Worm (Caenorhabditis elegans) whole organism, L1 larva: ENCODE data around the gene F41G3.18.
A peak's percentile ranks its signal among the peaks of the same experiment; 100 is the strongest.

Source experiments
- C16A3.4 ChIP-seq: fragments of 150-350 bp; optimal IDR thresholded peaks from 2 replicates; lab custom pipeline; 2014; ENCODE audit warnings: missing biosample characterization, missing genetic modification characterization
- C34B4.2 ChIP-seq: sonication (generic microtip); optimal IDR thresholded peaks from 2 replicates; lab custom pipeline; 2017; ENCODE audit warnings: mild to moderate bottlenecking, missing genetic modification characterization, missing compliant biosample characterization
- F16B12.6 ChIP-seq: fragments of 150-350 bp; optimal IDR thresholded peaks from 2 replicates; lab custom pipeline; 2014; ENCODE audit warnings: missing biosample characterization, missing genetic modification characterization
- aha-1 ChIP-seq: fragments of 150-350 bp; optimal IDR thresholded peaks from 2 replicates; lab custom pipeline; 2014; ENCODE audit warnings: missing biosample characterization, missing genetic modification characterization
- alr-1 ChIP-seq: fragments of 200-800 bp; sonication (Bioruptor generic); optimal IDR thresholded peaks from 2 replicates; lab custom pipeline; 2018; ENCODE audit warnings: borderline replicate concordance, mild to moderate bottlenecking, missing genetic modification characterization, missing compliant biosample characterization
- aly-2 ChIP-seq: fragments of 150-350 bp; optimal IDR thresholded peaks from 2 replicates; lab custom pipeline; 2014; ENCODE audit warnings: missing biosample characterization, missing genetic modification characterization
- ama-1 ChIP-seq: fragments of 150-350 bp; optimal IDR thresholded peaks from 2 replicates; lab custom pipeline; 2014
- ceh-82 ChIP-seq, 3 experiments: fragments of 150-350 bp in 1 of 3; sonication (generic microtip) in 2 of 3; optimal IDR thresholded peaks; 2 replicates each; lab custom pipeline; 2014 to 2017; ENCODE audit warnings: missing biosample characterization in 3 of 3, missing genetic modification characterization in 3 of 3
- dsc-1 ChIP-seq: sonication (generic microtip); optimal IDR thresholded peaks from 2 replicates; lab custom pipeline; 2016; ENCODE audit warnings: mild to moderate bottlenecking, missing genetic modification characterization, missing compliant biosample characterization
- elt-3 ChIP-seq, 6 experiments: fragments of 150-350 bp in 1 of 6; sonication (generic microtip); optimal IDR thresholded peaks; 2 replicates each; lab custom pipeline; 2017 to 2018; ENCODE audit warnings: missing biosample characterization in 6 of 6, missing genetic modification characterization in 6 of 6, inconsistent platforms in 1 of 6
- fkh-10 ChIP-seq: sonication (generic microtip); optimal IDR thresholded peaks from 2 replicates; lab custom pipeline; 2017; ENCODE audit warnings: missing biosample characterization, missing genetic modification reagents, missing genetic modification characterization
- fkh-8 ChIP-seq: sonication (generic microtip); optimal IDR thresholded peaks from 2 replicates; lab custom pipeline; 2016; ENCODE audit warnings: mild to moderate bottlenecking, missing genetic modification characterization, missing compliant biosample characterization
- fos-1 ChIP-seq: fragments of 150-350 bp; optimal IDR thresholded peaks from 2 replicates; lab custom pipeline; 2014; ENCODE audit warnings: missing biosample characterization, missing genetic modification characterization
- grh-1 ChIP-seq: fragments of 200-800 bp; sonication (Bioruptor generic); IDR thresholded peaks from 2 replicates; pipeline ENCODE4 v1.3.6; 2022; ENCODE audit warnings: missing genetic modification reagents, missing genetic modification characterization, missing compliant biosample characterization
- hlh-4 ChIP-seq: sonication (generic microtip); optimal IDR thresholded peaks from 2 replicates; lab custom pipeline; 2016; ENCODE audit warnings: mild to moderate bottlenecking, missing genetic modification characterization, missing compliant biosample characterization
- hpl-2 ChIP-seq: fragments of 150-350 bp; optimal IDR thresholded peaks from 2 replicates; lab custom pipeline; 2014; ENCODE audit warnings: missing biosample characterization, missing genetic modification reagents, missing genetic modification characterization
- isw-1 ChIP-seq: fragments of 200-800 bp; sonication (Bioruptor generic); IDR thresholded peaks from 2 replicates; pipeline ENCODE4 v1.3.6; 2022; ENCODE audit warnings: missing genetic modification characterization, missing compliant biosample characterization
- jun-1 ChIP-seq: fragments of 150-350 bp; optimal IDR thresholded peaks from 2 replicates; lab custom pipeline; 2014; ENCODE audit warnings: missing biosample characterization, missing genetic modification reagents, missing genetic modification characterization
- lin-13 ChIP-seq: fragments of 150-350 bp; optimal IDR thresholded peaks from 2 replicates; lab custom pipeline; 2014; ENCODE audit warnings: missing biosample characterization, missing genetic modification reagents, missing genetic modification characterization
- lin-14 ChIP-seq: fragments of 200-800 bp; sonication (Bioruptor generic); optimal IDR thresholded peaks from 2 replicates; lab custom pipeline; 2018; ENCODE audit warnings: mild to moderate bottlenecking, missing genetic modification characterization, moderate library complexity, missing compliant biosample characterization
- lin-15B ChIP-seq: fragments of 150-350 bp; sonication (generic microtip); optimal IDR thresholded peaks from 3 replicates; lab custom pipeline; 2014; ENCODE audit warnings: missing biosample characterization, missing genetic modification characterization
- lir-3 ChIP-seq: sonication (generic microtip); optimal IDR thresholded peaks from 2 replicates; lab custom pipeline; 2016; ENCODE audit warnings: mild to moderate bottlenecking, missing genetic modification characterization, moderate library complexity, missing compliant biosample characterization; ENCODE audit not compliant: poor library complexity
- mdl-1 ChIP-seq, 2 experiments: fragments of 150-350 bp; optimal IDR thresholded peaks; 2 replicates each; lab custom pipeline; 2014 to 2017; ENCODE audit warnings: missing biosample characterization in 2 of 2, missing genetic modification characterization in 2 of 2, inconsistent platforms in 1 of 2
- nhr-11 ChIP-seq: fragments of 150-350 bp; optimal IDR thresholded peaks from 2 replicates; lab custom pipeline; 2014; ENCODE audit warnings: missing biosample characterization, missing genetic modification characterization
- nhr-12 ChIP-seq: sonication (generic microtip); optimal IDR thresholded peaks from 2 replicates; lab custom pipeline; 2017; ENCODE audit warnings: missing biosample characterization, missing genetic modification characterization
- nhr-237 ChIP-seq: fragments of 150-350 bp; optimal IDR thresholded peaks from 2 replicates; lab custom pipeline; 2014; ENCODE audit warnings: missing biosample characterization, missing genetic modification characterization
- nhr-28 ChIP-seq: fragments of 150-350 bp; optimal IDR thresholded peaks from 2 replicates; lab custom pipeline; 2014; ENCODE audit warnings: missing biosample characterization, missing genetic modification characterization
- nhr-47 ChIP-seq: sonication (generic microtip); optimal IDR thresholded peaks from 2 replicates; lab custom pipeline; 2016; ENCODE audit warnings: mild to moderate bottlenecking, missing genetic modification characterization, moderate library complexity, missing compliant biosample characterization
- nhr-85 ChIP-seq: sonication (generic microtip); peaks from one replicate; lab custom pipeline; 2016; ENCODE audit warnings: missing genetic modification characterization, inconsistent platforms, missing compliant biosample characterization
- pax-3 ChIP-seq: fragments of 200-800 bp; sonication (Bioruptor generic); optimal IDR thresholded peaks from 2 replicates; lab custom pipeline; 2018; ENCODE audit warnings: mild to moderate bottlenecking, missing genetic modification characterization, moderate library complexity, missing compliant biosample characterization
- pqm-1 ChIP-seq: sonication (generic microtip); optimal IDR thresholded peaks from 3 replicates; lab custom pipeline; 2017; ENCODE audit warnings: missing biosample characterization, missing genetic modification characterization
- rnt-1 ChIP-seq: sonication (generic microtip); optimal IDR thresholded peaks from 2 replicates; lab custom pipeline; 2016; ENCODE audit warnings: mild to moderate bottlenecking, missing genetic modification characterization, moderate library complexity, missing compliant biosample characterization
- skn-1 ChIP-seq: fragments of 150-350 bp; optimal IDR thresholded peaks from 2 replicates; lab custom pipeline; 2014; ENCODE audit warnings: missing biosample characterization, missing genetic modification characterization
- snu-23 ChIP-seq: sonication (generic microtip); optimal IDR thresholded peaks from 2 replicates; lab custom pipeline; 2016; ENCODE audit warnings: missing genetic modification characterization, missing compliant biosample characterization
- sup-37 ChIP-seq: fragments of 200-800 bp; sonication (Bioruptor generic); optimal IDR thresholded peaks from 2 replicates; lab custom pipeline; 2018; ENCODE audit warnings: mild to moderate bottlenecking, missing genetic modification characterization, missing compliant biosample characterization
- tbx-2 ChIP-seq: sonication (generic microtip); optimal IDR thresholded peaks from 2 replicates; lab custom pipeline; 2016; ENCODE audit warnings: missing genetic modification characterization, missing compliant biosample characterization
- tlp-1 ChIP-seq: fragments of 150-350 bp; optimal IDR thresholded peaks from 2 replicates; lab custom pipeline; 2014; ENCODE audit warnings: missing biosample characterization, missing genetic modification characterization
- unc-130 ChIP-seq: fragments of 150-350 bp; optimal IDR thresholded peaks from 2 replicates; lab custom pipeline; 2017; ENCODE audit warnings: missing biosample characterization, missing genetic modification characterization, inconsistent platforms
- unc-30 ChIP-seq: sonication (generic microtip); optimal IDR thresholded peaks from 2 replicates; lab custom pipeline; 2017; ENCODE audit warnings: missing biosample characterization, missing genetic modification characterization
- unc-98 ChIP-seq: fragments of 200-800 bp; sonication (Bioruptor generic); IDR thresholded peaks from 2 replicates; pipeline ENCODE4 v1.3.6; 2022; ENCODE audit warnings: missing genetic modification characterization, missing compliant biosample characterization
- xbp-1 ChIP-seq: sonication (generic microtip); optimal IDR thresholded peaks from 2 replicates; lab custom pipeline; 2016; ENCODE audit warnings: missing genetic modification characterization, missing compliant biosample characterization
- zip-4 ChIP-seq: fragments of 200-800 bp; sonication (Bioruptor generic); optimal IDR thresholded peaks from 2 replicates; lab custom pipeline; 2018; ENCODE audit warnings: mild to moderate bottlenecking, missing genetic modification characterization, moderate library complexity, missing compliant biosample characterization

The F41G3.18 gene

ce11 chrII:6721581-6721980 is 46.5 kb upstream of the F41G3.18 start (continued):
- TF ChIP-seq nhr-28 (tag; lab: Kevin White, UChicago) (no peak), mdl-1 (tag; optimal IDR thresholded peaks at IDR 0.05; lab: Kevin White, UChicago) (no peak), elt-3 (tag; optimal IDR thresholded peaks at IDR 0.05; lab: Kevin White, UChicago) (peak in 2 of 6 experiments; percentile 9 to 17), lin-13 (GFP tag; lab: Kevin White, UChicago) (no peak), isw-1 (GFP tag; lab: Robert Waterston, UW) (no peak), lin-15B (tag; lab: Kevin White, UChicago) (no peak), aly-2 (tag; lab: Kevin White, UChicago) (no peak), sup-37 (GFP tag; lab: Kevin White, UChicago) (no peak), pqm-1 (no peak), skn-1 (tag; lab: Kevin White, UChicago) (peak; percentile 7), nhr-85 (tag; lab: Kevin White, UChicago) (no peak), unc-130 (tag; lab: Kevin White, UChicago) (no peak), aha-1 (tag; lab: Kevin White, UChicago) (no peak), xbp-1 (tag; lab: Kevin White, UChicago) (peak; percentile 26), tlp-1 (tag; lab: Kevin White, UChicago) (no peak), unc-30 (tag; lab: Kevin White, UChicago) (no peak), ceh-82 (tag; optimal IDR thresholded peaks at IDR 0.05; lab: Kevin White, UChicago) (peak in 1 of 3 experiments; percentile 12), grh-1 (GFP tag; lab: Robert Waterston, UW) (0 out of 2 replicates have a peak, but pooled peaks have one; percentile 9), jun-1 (tag; lab: Kevin White, UChicago) (no peak), unc-98 (GFP tag; lab: Robert Waterston, UW) (no peak), ama-1 (no peak), nhr-237 (tag; lab: Kevin White, UChicago) (no peak), alr-1 (tag; lab: Kevin White, UChicago) (no peak), zip-4 (GFP tag; lab: Kevin White, UChicago) (no peak), rnt-1 (tag; lab: Kevin White, UChicago) (peak; percentile 48), hpl-2 (GFP tag; lab: Kevin White, UChicago) (no peak), nhr-47 (peak; percentile 52), tbx-2 (tag; lab: Kevin White, UChicago) (no peak), snu-23 (peak; percentile 62), pax-3 (tag; lab: Kevin White, UChicago) (no peak), fos-1 (tag; lab: Kevin White, UChicago) (no peak), nhr-11 (tag; lab: Kevin White, UChicago) (no peak), F16B12.6 (tag; lab: Kevin White, UChicago) (no peak), lir-3 (tag; lab: Kevin White, UChicago) (peak; percentile 25), hlh-4 (no peak), nhr-12 (tag; lab: Kevin White, UChicago) (no peak), C16A3.4 (no peak), fkh-8 (no peak), fkh-10 (GFP tag; lab: Kevin White, UChicago) (no peak)

ce11 chrII:6726814-6727213 is 41.3 kb upstream of the F41G3.18 start:
- TF ChIP-seq C34B4.2 (tag; lab: Kevin White, UChicago), result no peak
- no peak for TF ChIP-seq xbp-1 (tag; lab: Kevin White, UChicago)
- TF ChIP-seq dsc-1, result peak; percentile 52
- peak; percentile 32 for TF ChIP-seq lin-14 (GFP tag; lab: Kevin White, UChicago)
